Fruit fly (Drosophila melanogaster) whole organism, wandering third instar larva: ENCODE results near the gene pit.
A peak's percentile ranks its signal among the peaks of the same experiment; 100 is the strongest.

Experiments used
- CG32264 ChIP-seq: fragments of 200-800 bp; sonication (Bioruptor generic); optimal IDR thresholded peaks from 2 replicates; lab custom pipeline; 2016; ENCODE audit warnings: missing biosample characterization, missing genetic modification characterization
- Dfd ChIP-seq: fragments of >200 bp; optimal IDR thresholded peaks from 2 replicates; lab custom pipeline; 2017; ENCODE audit warnings: missing biosample characterization, missing genetic modification characterization
- Dif ChIP-seq: fragments of 200-275, 200-300 bp; sonication (Bioruptor generic); optimal IDR thresholded peaks from 2 replicates; lab custom pipeline; 2018; ENCODE audit warnings: missing biosample characterization, missing genetic modification characterization; ENCODE audit not compliant: partially characterized antibody
- Hr83 ChIP-seq: fragments of 200-300 bp; sonication (Bioruptor generic); optimal IDR thresholded peaks from 2 replicates; lab custom pipeline; 2016; ENCODE audit warnings: missing biosample characterization, mild to moderate bottlenecking, missing genetic modification characterization, moderate library complexity; ENCODE audit not compliant: poor library complexity, severe bottlenecking
- br ChIP-seq: fragments of 200-800 bp; sonication (Bioruptor generic); optimal IDR thresholded peaks from 2 replicates; lab custom pipeline; 2016; ENCODE audit warnings: missing biosample characterization, missing genetic modification characterization
- brk ChIP-seq: fragments of 200-800 bp; sonication (Bioruptor generic); optimal IDR thresholded peaks from 2 replicates; lab custom pipeline; 2016; ENCODE audit warnings: missing biosample characterization, mild to moderate bottlenecking, missing genetic modification characterization
- dl ChIP-seq, 2 experiments: fragments of 175-275, 200-275 bp in 1 of 2; fragments of 200-275 bp in 1 of 2; sonication (Bioruptor generic); optimal IDR thresholded peaks; lab custom pipeline; 2018; ENCODE audit warnings: mild to moderate bottlenecking in 2 of 2, missing biosample characterization in 2 of 2, missing genetic modification characterization in 2 of 2, moderate library complexity in 2 of 2; ENCODE audit not compliant: partially characterized antibody in 2 of 2, insufficient read depth in 1 of 2
- foxo ChIP-seq, 2 experiments: fragments of 200-800 bp; sonication (Bioruptor generic); optimal IDR thresholded peaks; 2 replicates in 1 of 2; 3 replicates in 1 of 2; lab custom pipeline; 2016 to 2017; ENCODE audit warnings: missing biosample characterization in 2 of 2, missing genetic modification characterization in 2 of 2
- fru ChIP-seq: fragments of 200-800 bp; sonication (Bioruptor generic); optimal IDR thresholded peaks from 3 replicates; lab custom pipeline; 2016; ENCODE audit warnings: missing biosample characterization, mild to moderate bottlenecking, missing genetic modification characterization
- psq ChIP-seq: fragments of 200-800 bp; sonication (Bioruptor generic); optimal IDR thresholded peaks from 3 replicates; lab custom pipeline; 2017; ENCODE audit warnings: missing biosample characterization, mild to moderate bottlenecking, missing genetic modification characterization, moderate library complexity
- tai ChIP-seq: sonication (Bioruptor generic); optimal IDR thresholded peaks from 2 replicates; lab custom pipeline; 2016; ENCODE audit warnings: missing biosample characterization, missing genetic modification characterization

- TF ChIP-seq Dfd (GFP tag; lab: Kevin White, UChicago) (no peak), Dif (GFP tag; lab: Kevin White, UChicago) (no peak), fru (GFP tag; lab: Kevin White, UChicago) (no peak), brk (GFP tag; lab: Kevin White, UChicago) (no peak), br (no peak), CG32264 (no peak), dl (GFP tag; optimal IDR thresholded peaks at IDR 0.05; lab: Kevin White, UChicago; ENCODE audit: insufficient read depth in 1 of 2, partially characterized antibody in 2 of 2) (no peak), Hr83 (GFP tag; lab: Kevin White, UChicago) (no peak), psq (GFP tag; lab: Kevin White, UChicago) (peak; percentile 50), foxo (GFP tag; optimal IDR thresholded peaks at IDR 0.05; lab: Kevin White, UChicago) (no peak), tai (GFP tag; lab: Kevin White, UChicago) (no peak)
These were observed 5.4 kb downstream of the pit start for dm6 chr3R:22039480-22039879.
